Fruit fly (Drosophila melanogaster) whole organism, embryonic: ENCODE data around the gene Asator.

Source experiments
- BtbVII ChIP-seq: fragments of 200-800 bp; sonication (Bioruptor generic); optimal IDR thresholded peaks from 3 replicates; lab custom pipeline; 2017; ENCODE audit warnings: missing biosample characterization, mild to moderate bottlenecking, missing genetic modification characterization
- C15 ChIP-seq: fragments of 200-800 bp; sonication (Bioruptor generic); IDR thresholded peaks from 3 replicates; pipeline ENCODE4 v1.3.6; 2022; ENCODE audit warnings: missing biosample characterization, missing genetic modification characterization
- CG10654 ChIP-seq: fragments of 200-800 bp; sonication (Bioruptor generic); optimal IDR thresholded peaks from 2 replicates; lab custom pipeline; 2016; ENCODE audit warnings: missing biosample characterization, missing genetic modification characterization
- CG10979 ChIP-seq: fragments of 200-800 bp; sonication (Bioruptor generic); optimal IDR thresholded peaks from 2 replicates; lab custom pipeline; 2018; ENCODE audit warnings: missing biosample characterization, mild to moderate bottlenecking, missing genetic modification characterization, moderate library complexity
- CG11456 ChIP-seq: fragments of 200-800 bp; sonication (Bioruptor generic); IDR thresholded peaks from 3 replicates; pipeline ENCODE4 v1.3.6; 2022; ENCODE audit warnings: missing biosample characterization, missing genetic modification characterization
- CG12155 ChIP-seq: fragments of 200-800 bp; sonication (Bioruptor generic); optimal IDR thresholded peaks from 3 replicates; lab custom pipeline; 2016; ENCODE audit warnings: missing biosample characterization, missing genetic modification characterization
- CG12299 ChIP-seq: fragments of 200-800 bp; sonication (Bioruptor generic); optimal IDR thresholded peaks from 2 replicates; lab custom pipeline; 2018; ENCODE audit warnings: missing biosample characterization, mild to moderate bottlenecking, missing genetic modification characterization
- CG13296 ChIP-seq: fragments of 200-800 bp; sonication (Bioruptor generic); optimal IDR thresholded peaks from 3 replicates; lab custom pipeline; 2018; ENCODE audit warnings: missing biosample characterization, mild to moderate bottlenecking, missing genetic modification characterization
- CG1603 ChIP-seq: fragments of 200-800 bp; sonication (Bioruptor generic); optimal IDR thresholded peaks from 2 replicates; lab custom pipeline; 2019; ENCODE audit warnings: missing biosample characterization, mild to moderate bottlenecking, missing genetic modification characterization, moderate library complexity
- CG16863 ChIP-seq: fragments of 200-800 bp; sonication (Bioruptor generic); optimal IDR thresholded peaks from 3 replicates; lab custom pipeline; 2016; ENCODE audit warnings: missing biosample characterization, missing genetic modification characterization
- CG17359 ChIP-seq: fragments of 200-800 bp; sonication (Bioruptor generic); optimal IDR thresholded peaks from 3 replicates; lab custom pipeline; 2018; ENCODE audit warnings: missing biosample characterization, mild to moderate bottlenecking, missing genetic modification characterization, moderate library complexity
- CG17912 ChIP-seq: fragments of 200-800 bp; sonication (Bioruptor generic); optimal IDR thresholded peaks from 2 replicates; lab custom pipeline; 2018; ENCODE audit warnings: missing biosample characterization, mild to moderate bottlenecking, missing genetic modification characterization
- CG2875 ChIP-seq: fragments of 200-800 bp; sonication (Bioruptor generic); optimal IDR thresholded peaks from 2 replicates; lab custom pipeline; 2017; ENCODE audit warnings: missing biosample characterization, mild to moderate bottlenecking, missing genetic modification characterization, missing genetic modification reagents
- CG30020 ChIP-seq: fragments of 200-800 bp; optimal IDR thresholded peaks from 2 replicates; lab custom pipeline; 2019; ENCODE audit warnings: missing biosample characterization, mild to moderate bottlenecking, missing genetic modification characterization, moderate library complexity
- CG30403 ChIP-seq: fragments of 200-800 bp; sonication (Bioruptor generic); optimal IDR thresholded peaks from 3 replicates; lab custom pipeline; 2016; ENCODE audit warnings: missing biosample characterization, missing genetic modification characterization
- CG3065 ChIP-seq: fragments of 200-800 bp; sonication (Bioruptor generic); optimal IDR thresholded peaks from 2 replicates; lab custom pipeline; 2016; ENCODE audit warnings: missing biosample characterization, missing genetic modification characterization
- CG31388 ChIP-seq: fragments of 200-800 bp; sonication (Bioruptor generic); optimal IDR thresholded peaks from 2 replicates; lab custom pipeline; 2016; ENCODE audit warnings: missing biosample characterization, missing genetic modification characterization
- CG33213 ChIP-seq: fragments of 200-800 bp; sonication (Bioruptor generic); optimal IDR thresholded peaks from 3 replicates; lab custom pipeline; 2016; ENCODE audit warnings: missing biosample characterization, missing genetic modification characterization
- CG4328 ChIP-seq: fragments of 200-800 bp; sonication (Bioruptor generic); optimal IDR thresholded peaks from 3 replicates; lab custom pipeline; 2017; ENCODE audit warnings: missing biosample characterization, missing genetic modification reagents, missing genetic modification characterization
- CG8089 ChIP-seq: fragments of 200-800 bp; sonication (Bioruptor generic); optimal IDR thresholded peaks from 3 replicates; lab custom pipeline; 2016; ENCODE audit warnings: missing biosample characterization, missing genetic modification characterization
- CG8290 ChIP-seq, 3 experiments: fragments of 200-800 bp; sonication (Bioruptor generic); optimal IDR thresholded peaks; 2 replicates each; lab custom pipeline; 2016 to 2019; ENCODE audit warnings: missing biosample characterization in 3 of 3, missing genetic modification characterization in 3 of 3, mild to moderate bottlenecking in 2 of 3, moderate library complexity in 1 of 3
- CG8924 ChIP-seq: fragments of 200-800 bp; optimal IDR thresholded peaks from 3 replicates; lab custom pipeline; 2019; ENCODE audit warnings: missing biosample characterization, mild to moderate bottlenecking, missing genetic modification characterization, moderate library complexity
- CkIIα-i1 ChIP-seq: fragments of 200-800 bp; sonication (Bioruptor generic); IDR thresholded peaks from 2 replicates; pipeline ENCODE4 v1.3.6; 2022; ENCODE audit warnings: missing biosample characterization, missing genetic modification characterization
- Dref ChIP-seq: fragments of 200-800 bp; sonication (Bioruptor generic); IDR thresholded peaks from 2 replicates; pipeline ENCODE4 v1.3.6; 2022; ENCODE audit warnings: missing biosample characterization, missing genetic modification characterization
- E2f2 ChIP-seq: fragments of 200-800 bp; sonication (Bioruptor generic); IDR thresholded peaks from 2 replicates; pipeline ENCODE4 v1.3.6; 2022; ENCODE audit warnings: missing biosample characterization, missing genetic modification characterization
- Eip74EF ChIP-seq, 2 experiments: fragments of 200-800 bp in 1 of 2; fragments of >200 bp in 1 of 2; sonication (Bioruptor generic) in 1 of 2; optimal IDR thresholded peaks; 2 replicates each; lab custom pipeline; 2017 to 2019; ENCODE audit warnings: missing biosample characterization in 2 of 2, missing genetic modification characterization in 2 of 2, mild to moderate bottlenecking in 1 of 2, moderate library complexity in 1 of 2
- Lim3 ChIP-seq: fragments of 200-800 bp; sonication (Bioruptor generic); IDR thresholded peaks from 2 replicates; pipeline ENCODE4 v1.3.6; 2022; ENCODE audit warnings: missing biosample characterization, missing genetic modification characterization
- Lpt ChIP-seq: fragments of >200 bp; optimal IDR thresholded peaks from 2 replicates; lab custom pipeline; 2018; ENCODE audit warnings: missing biosample characterization, missing genetic modification characterization
- Max ChIP-seq: fragments of 200-800 bp; sonication (Bioruptor generic); optimal IDR thresholded peaks from 2 replicates; lab custom pipeline; 2016; ENCODE audit warnings: missing biosample characterization, mild to moderate bottlenecking, missing genetic modification characterization
- Med ChIP-seq: fragments of 200-800 bp; sonication (Bioruptor generic); peaks from one replicate; lab custom pipeline; 2016; ENCODE audit warnings: missing biosample characterization, missing genetic modification characterization, mild to moderate bottlenecking, inconsistent platforms, moderate library complexity
- NC2β ChIP-seq: fragments of 200-800 bp; sonication (Bioruptor generic); optimal IDR thresholded peaks from 2 replicates; lab custom pipeline; 2016; ENCODE audit warnings: missing biosample characterization, missing genetic modification characterization
- Neu2 ChIP-seq: fragments of 200-800 bp; sonication (Bioruptor generic); optimal IDR thresholded peaks from 3 replicates; lab custom pipeline; 2016; ENCODE audit warnings: missing biosample characterization, missing genetic modification characterization, borderline replicate concordance
- Nf-YC ChIP-seq: fragments of 200-800 bp; optimal IDR thresholded peaks from 3 replicates; lab custom pipeline; 2019; ENCODE audit warnings: missing biosample characterization, mild to moderate bottlenecking, missing genetic modification characterization, moderate library complexity
- Optix ChIP-seq: fragments of 200-800 bp; sonication (Bioruptor generic); IDR thresholded peaks from 3 replicates; pipeline ENCODE4 v1.3.6; 2022; ENCODE audit warnings: missing biosample characterization, missing genetic modification characterization
- Pdp1 ChIP-seq, 2 experiments: fragments of 200-800 bp; sonication (Bioruptor generic); optimal IDR thresholded peaks; 3 replicates each; lab custom pipeline; 2016; ENCODE audit warnings: missing biosample characterization in 2 of 2, missing genetic modification characterization in 2 of 2, mild to moderate bottlenecking in 1 of 2, moderate library complexity in 1 of 2
- Spps ChIP-seq: fragments of 200-800 bp; sonication (Bioruptor generic); optimal IDR thresholded peaks from 2 replicates; lab custom pipeline; 2018; ENCODE audit warnings: missing biosample characterization, mild to moderate bottlenecking, missing genetic modification characterization
- abd-A ChIP-seq: fragments of 200-800 bp; sonication (Bioruptor generic); optimal IDR thresholded peaks from 3 replicates; lab custom pipeline; 2019; ENCODE audit warnings: missing biosample characterization, mild to moderate bottlenecking, missing genetic modification characterization, moderate library complexity
- chif ChIP-seq, 2 experiments: fragments of 200-800 bp; sonication (Bioruptor generic); optimal IDR thresholded peaks; 3 replicates each; lab custom pipeline; 2016; ENCODE audit warnings: missing biosample characterization in 2 of 2, missing genetic modification characterization in 2 of 2
- dati ChIP-seq: fragments of 200-800 bp; sonication (Bioruptor generic); IDR thresholded peaks from 2 replicates; pipeline ENCODE4 v1.3.6; 2022; ENCODE audit warnings: missing biosample characterization, missing genetic modification characterization
- dpn ChIP-seq, 2 experiments: fragments of 200-800 bp; sonication (Bioruptor generic); optimal IDR thresholded peaks; 3 replicates each; lab custom pipeline; 2016; ENCODE audit warnings: missing biosample characterization in 2 of 2, missing genetic modification characterization in 2 of 2
- fd102C ChIP-seq: fragments of 200-800 bp; sonication (Bioruptor generic); optimal IDR thresholded peaks from 2 replicates; lab custom pipeline; 2018; ENCODE audit warnings: missing biosample characterization, mild to moderate bottlenecking, missing genetic modification characterization, moderate library complexity
- grau ChIP-seq: fragments of 200-800 bp; optimal IDR thresholded peaks from 3 replicates; lab custom pipeline; 2019; ENCODE audit warnings: missing biosample characterization, mild to moderate bottlenecking, missing genetic modification characterization, moderate library complexity
- ham ChIP-seq: fragments of 200-800 bp; sonication (Bioruptor generic); IDR thresholded peaks from 2 replicates; pipeline ENCODE4 v1.3.6; 2022; ENCODE audit warnings: missing biosample characterization, missing genetic modification characterization
- kah ChIP-seq: fragments of 200-800 bp; sonication (Bioruptor generic); optimal IDR thresholded peaks from 2 replicates; lab custom pipeline; 2018; ENCODE audit warnings: missing biosample characterization, mild to moderate bottlenecking, missing genetic modification characterization
- kay ChIP-seq: fragments of 200-800 bp; sonication (Bioruptor generic); optimal IDR thresholded peaks from 2 replicates; lab custom pipeline; 2016; ENCODE audit warnings: missing biosample characterization, missing genetic modification characterization
- lilli ChIP-seq: fragments of 200-800 bp; sonication (Bioruptor generic); optimal IDR thresholded peaks from 3 replicates; lab custom pipeline; 2016; ENCODE audit warnings: missing biosample characterization, missing genetic modification characterization
- pfk ChIP-seq: fragments of 200-800 bp; sonication (Bioruptor generic); optimal IDR thresholded peaks from 2 replicates; lab custom pipeline; 2018; ENCODE audit warnings: missing biosample characterization, mild to moderate bottlenecking, missing genetic modification characterization, moderate library complexity
- pros ChIP-seq: fragments of 200-800 bp; sonication (Bioruptor generic); optimal IDR thresholded peaks from 3 replicates; lab custom pipeline; 2019; ENCODE audit warnings: missing biosample characterization, mild to moderate bottlenecking, missing genetic modification characterization, moderate library complexity
- salm ChIP-seq: fragments of 200-800 bp; sonication (Bioruptor generic); optimal IDR thresholded peaks from 2 replicates; lab custom pipeline; 2018; ENCODE audit warnings: missing biosample characterization, mild to moderate bottlenecking, missing genetic modification characterization
- trem ChIP-seq: fragments of 200-800 bp; optimal IDR thresholded peaks from 3 replicates; lab custom pipeline; 2019; ENCODE audit warnings: missing biosample characterization, mild to moderate bottlenecking, missing genetic modification characterization, moderate library complexity

Gene Asator

DNA sequence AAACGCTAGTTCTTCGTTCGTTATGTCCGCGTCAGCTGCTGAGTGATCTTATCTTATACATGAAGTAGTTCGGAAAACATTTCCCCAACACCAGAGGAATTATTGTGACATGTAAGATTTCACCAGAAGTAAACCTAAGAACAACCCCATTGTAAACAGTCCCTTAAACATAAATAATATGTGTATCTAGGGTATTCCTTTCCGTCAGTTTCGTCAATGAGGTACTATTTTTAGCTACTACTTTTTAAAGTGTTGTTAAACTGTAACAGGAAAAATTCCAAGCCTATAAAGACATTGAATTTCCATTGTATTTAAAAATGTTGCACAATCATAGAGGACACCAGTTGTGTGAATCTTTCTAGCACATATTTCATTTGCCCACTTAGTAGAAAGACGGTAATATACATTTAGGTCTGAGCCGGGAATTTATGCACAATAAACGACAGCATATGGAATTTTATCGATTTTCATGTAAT, 6.1 kb downstream of the Asator start (continued):
- TF ChIP-seq BtbVII (GFP tag; lab: Kevin White, UChicago): no peak
- TF ChIP-seq Max (GFP tag; lab: Kevin White, UChicago): no peak
- TF ChIP-seq Optix: no peak
- peak; percentile 5 for TF ChIP-seq trem (tag; lab: Kevin White, UChicago)
- TF ChIP-seq Lim3 (GFP tag; lab: Robert Waterston, UW): no peak
- TF ChIP-seq kah: no peak
- TF ChIP-seq CG30020 (tag; lab: Kevin White, UChicago): peak; percentile 96
- TF ChIP-seq CG8924 (tag; lab: Kevin White, UChicago): peak; percentile 50
- no peak for TF ChIP-seq CG2875
- TF ChIP-seq pros (GFP tag; lab: Kevin White, UChicago): peak; percentile 91
- peak in 1 of 2 experiments; percentile 55 for TF ChIP-seq Pdp1 (GFP tag; optimal IDR thresholded peaks at IDR 0.05; lab: Kevin White, UChicago)
- no peak for TF ChIP-seq CkIIα-i1 (GFP tag; lab: Robert Waterston, UW)
- peak; percentile 70 for TF ChIP-seq Med (GFP tag; lab: Kevin White, UChicago)
- no peak for TF ChIP-seq CG16863
- TF ChIP-seq CG10654: no peak
- TF ChIP-seq Dref (GFP tag; lab: Robert Waterston, UW): peak; percentile 39; the same call in 1 of the 2 replicates
- no peak for TF ChIP-seq E2f2 (GFP tag; lab: Robert Waterston, UW)
- TF ChIP-seq dpn (GFP tag; optimal IDR thresholded peaks at IDR 0.05; lab: Kevin White, UChicago): peak in 1 of 2 experiments; percentile 4
- TF ChIP-seq CG12155 (GFP tag; lab: Kevin White, UChicago): peak; percentile 1
- TF ChIP-seq CG31388 (GFP tag; lab: Kevin White, UChicago): no peak
- TF ChIP-seq CG3065: no peak
- peak; percentile 63 for TF ChIP-seq CG8290 (GFP tag; optimal IDR thresholded peaks at IDR 0.05; lab: Kevin White, UChicago)
- TF ChIP-seq CG8290 (tag; optimal IDR thresholded peaks at IDR 0.05; lab: Kevin White, UChicago): peak; percentile 68 to 69
- TF ChIP-seq CG8089 (GFP tag; lab: Kevin White, UChicago): peak; percentile 32
- peak; percentile 33 for TF ChIP-seq CG17912 (GFP tag; lab: Kevin White, UChicago)
- TF ChIP-seq CG17359 (tag; lab: Kevin White, UChicago): peak; percentile 16
- no peak for TF ChIP-seq CG12299 (tag; lab: Kevin White, UChicago)
- no peak for TF ChIP-seq Nf-YC
- TF ChIP-seq Lpt (GFP tag; lab: Kevin White, UChicago): no peak
- no peak for TF ChIP-seq dati (GFP tag; lab: Robert Waterston, UW)
- TF ChIP-seq CG13296 (GFP tag; lab: Kevin White, UChicago): peak; percentile 43
- TF ChIP-seq fd102C (GFP tag; lab: Kevin White, UChicago): no peak
- TF ChIP-seq pfk (GFP tag; lab: Kevin White, UChicago): peak; percentile 33
- TF ChIP-seq lilli (GFP tag; lab: Kevin White, UChicago): peak; percentile 10
- no peak for TF ChIP-seq ham (GFP tag; lab: Robert Waterston, UW)
- peak; percentile 70 for TF ChIP-seq CG1603 (tag; lab: Kevin White, UChicago)
- no peak for TF ChIP-seq CG33213
- TF ChIP-seq CG10979 (tag; lab: Kevin White, UChicago): no peak
- no peak for TF ChIP-seq chif (GFP tag; optimal IDR thresholded peaks at IDR 0.05; lab: Kevin White, UChicago)
- TF ChIP-seq CG4328 (GFP tag; lab: Kevin White, UChicago): peak; percentile 35
- TF ChIP-seq kay (GFP tag; lab: Kevin White, UChicago): no peak
- no peak for TF ChIP-seq Neu2 (GFP tag; lab: Kevin White, UChicago)
- no peak for TF ChIP-seq NC2β (GFP tag; lab: Kevin White, UChicago)
- peak; percentile 18 for TF ChIP-seq CG30403
- no peak for TF ChIP-seq Eip74EF (GFP tag; optimal IDR thresholded peaks at IDR 0.05; lab: Kevin White, UChicago)
- TF ChIP-seq salm (tag; lab: Kevin White, UChicago): no peak
- TF ChIP-seq Spps (tag; lab: Kevin White, UChicago): no peak
- TF ChIP-seq C15 (GFP tag; lab: Robert Waterston, UW): no peak
- no peak for TF ChIP-seq abd-A
- no peak for TF ChIP-seq grau (tag; lab: Kevin White, UChicago)
- no peak for TF ChIP-seq CG11456 (GFP tag; lab: Robert Waterston, UW)
